Worm (Caenorhabditis elegans): Measurements from ENCODE around the gene M70.5.
"Not testable (repeated sequence)": the region's sequence is repeated elsewhere in the genome, so short reads cannot be mapped to it uniquely, and the experiment has no call there.

Gene M70.5

DNA sequence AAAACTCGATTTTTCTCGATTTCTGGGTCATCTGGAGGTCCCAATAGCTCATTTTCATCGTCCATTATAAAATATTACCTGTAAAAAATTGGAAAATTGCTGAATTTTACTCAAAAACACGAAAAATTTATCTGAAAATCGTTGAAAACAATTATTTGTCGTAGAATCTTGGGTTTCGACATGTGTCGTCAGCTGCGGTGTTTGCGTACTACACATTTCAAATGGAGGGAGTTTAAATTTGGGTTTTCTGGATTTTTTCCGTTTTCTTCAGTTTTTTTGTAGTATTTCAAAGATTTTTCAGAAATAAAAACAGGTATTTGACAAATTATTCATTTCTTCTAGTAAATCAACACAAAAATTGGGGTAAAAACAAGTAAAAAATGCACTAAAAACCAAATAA is at the start of gene M70.5:
TSS of gene M70.5 (minus strand) at position 78 of the 400 bp plus-strand sequence.
- TF ChIP-seq rnt-1, ceh-9, eyg-1 (tag; optimal IDR thresholded peaks at IDR 0.05): not testable (repeated sequence)

DNA sequence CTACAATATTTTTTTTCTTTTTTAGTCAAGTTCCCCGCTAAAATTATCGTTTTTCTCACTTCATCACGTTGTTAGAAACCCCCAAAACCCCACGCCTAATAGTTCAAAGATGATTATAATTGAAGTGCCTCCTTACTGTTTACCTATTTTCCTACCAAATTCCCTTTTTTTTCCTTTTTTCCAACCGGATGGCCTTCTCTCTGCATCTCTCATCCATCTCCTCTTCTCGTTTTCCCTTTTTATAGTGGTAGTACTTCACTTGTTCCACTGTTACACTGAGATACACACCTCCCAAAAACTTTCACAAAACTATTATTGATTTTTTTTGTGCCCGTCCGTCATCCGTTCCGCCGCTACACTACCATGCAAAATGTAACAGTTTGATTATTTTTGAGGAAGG is 47.6 kb upstream of the M70.5 start, which contains the start of gene nsy-4:
TSS of gene nsy-4 (plus strand) at position 274 of the 400 bp plus-strand sequence.
- TF ChIP-seq ceh-31 (tag; optimal IDR thresholded peaks at IDR 0.05) (no peak), ceh-9 (tag; optimal IDR thresholded peaks at IDR 0.05) (no peak), pros-1 (tag; optimal IDR thresholded peaks at IDR 0.05) (no peak), dmd-4 (tag; optimal IDR thresholded peaks at IDR 0.05; ENCODE audit: borderline replicate concordance) (no peak), hlh-8 (tag; optimal IDR thresholded peaks at IDR 0.05) (no peak), K09A11.1 (tag; optimal IDR thresholded peaks at IDR 0.05; ENCODE audit: insufficient read depth) (no peak), odd-2 (tag; optimal IDR thresholded peaks at IDR 0.05) (no peak), nfya-1 (tag; optimal IDR thresholded peaks at IDR 0.05) (no peak), ceh-45 (GFP tag; IDR thresholded peaks at IDR 0.05) (no peak), che-1 (tag; optimal IDR thresholded peaks at IDR 0.05) (no peak), sox-2 (GFP tag; IDR thresholded peaks at IDR 0.05) (no peak), hlh-13 (GFP tag; optimal IDR thresholded peaks at IDR 0.05) (no peak), hlh-30 (tag; optimal IDR thresholded peaks at IDR 0.05; ENCODE audit: insufficient read depth) (no peak), unc-3 (GFP tag; conservative IDR thresholded peaks at IDR 0.05) (no peak), unc-3 (tag; optimal IDR thresholded peaks at IDR 0.05) (no peak), npax-4 (tag; optimal IDR thresholded peaks at IDR 0.05) (no peak), mec-3 (tag; optimal IDR thresholded peaks at IDR 0.05; ENCODE audit: borderline replicate concordance) (no peak), ceh-24 (tag; optimal IDR thresholded peaks at IDR 0.05) (no peak), ceh-18 (tag; optimal IDR thresholded peaks at IDR 0.05) (no peak)

ce11 chrIV:2321546-2321945 is 46.1 kb upstream of the M70.5 start:
- TF ChIP-seq hlh-13 (GFP tag; optimal IDR thresholded peaks at IDR 0.05) (no peak), nfya-1 (tag; optimal IDR thresholded peaks at IDR 0.05) (peak; percentile 24)

- TF ChIP-seq unc-3 (GFP tag; conservative IDR thresholded peaks at IDR 0.05) (no peak), unc-3 (tag; optimal IDR thresholded peaks at IDR 0.05) (no peak), C38D4.7 (GFP tag; optimal IDR thresholded peaks at IDR 0.05) (no peak), nhr-232 (tag; optimal IDR thresholded peaks at IDR 0.05) (no peak), npax-4 (tag; optimal IDR thresholded peaks at IDR 0.05) (no peak), sox-4 (tag; optimal IDR thresholded peaks at IDR 0.05) (no peak), ztf-16 (tag; optimal IDR thresholded peaks at IDR 0.05) (no peak), ceh-2 (tag; optimal IDR thresholded peaks at IDR 0.05) (no peak), lin-11 (tag; optimal IDR thresholded peaks at IDR 0.05) (no peak), hlh-8 (tag; optimal IDR thresholded peaks at IDR 0.05) (no peak), ttx-3 (tag; optimal IDR thresholded peaks at IDR 0.05) (no peak), K09A11.1 (tag; optimal IDR thresholded peaks at IDR 0.05; ENCODE audit: insufficient read depth) (no peak), fkh-10 (GFP tag; optimal IDR thresholded peaks at IDR 0.05) (no peak)
Measured at ce11 chrIV:2320009-2320408, 44.6 kb upstream of the M70.5 start.

- TF ChIP-seq ceh-48 (tag; optimal IDR thresholded peaks at IDR 0.05) (peak; percentile 66), ceh-31 (tag; optimal IDR thresholded peaks at IDR 0.05) (peak; percentile 2), nfya-1 (tag; optimal IDR thresholded peaks at IDR 0.05) (peak; percentile 25), rnt-1 (tag; optimal IDR thresholded peaks at IDR 0.05) (peak; percentile 46), tbx-2 (tag; optimal IDR thresholded peaks at IDR 0.05) (peak; percentile 26), ceh-6 (GFP tag; optimal IDR thresholded peaks at IDR 0.05) (no peak)
Measured at ce11 chrIV:2316796-2317195, 41.4 kb upstream of the M70.5 start.
